Worm (Caenorhabditis elegans): Measurements from ENCODE around the gene srm-6.

ce11 chrV:14312695-14313094, 24.1 kb upstream of the srm-6 start, which contains the start of gene F14D7.8:
- no peak for TF ChIP-seq pha-4 (tag; optimal IDR thresholded peaks at IDR 0.05)
- TF ChIP-seq unc-130 (GFP tag; optimal IDR thresholded peaks at IDR 0.05), result no peak
- TF ChIP-seq ztf-26 (tag; optimal IDR thresholded peaks at IDR 0.05), result no peak
- TF ChIP-seq F37B4.10 (GFP tag; IDR thresholded peaks at IDR 0.05), result no peak
- TF ChIP-seq hlh-26 (GFP tag; conservative IDR thresholded peaks at IDR 0.05), result no peak
- no peak for TF ChIP-seq snpc-4 (GFP tag; optimal IDR thresholded peaks at IDR 0.05)
- TF ChIP-seq snpc-4 (tag; optimal IDR thresholded peaks at IDR 0.05), result no peak
- TF ChIP-seq tbx-9 (tag; optimal IDR thresholded peaks at IDR 0.05; ENCODE audit: borderline replicate concordance), result no peak
- no peak for TF ChIP-seq egrh-3 (GFP tag; IDR thresholded peaks at IDR 0.05)
